Worm (Caenorhabditis elegans) whole organism, L4/young adult: Measurements from ENCODE around the gene csn-5.

Source experiments
- W03F9.2 ChIP-seq: fragments of 150-350 bp; optimal IDR thresholded peaks from 2 replicates; lab custom pipeline; 2014; ENCODE audit warnings: missing biosample characterization, missing genetic modification characterization
- dao-5 ChIP-seq: sonication (generic microtip); optimal IDR thresholded peaks from 2 replicates; lab custom pipeline; 2016; ENCODE audit warnings: missing genotype, missing genetic modification characterization, moderate library complexity, missing compliant biosample characterization
- him-1 ChIP-seq: sonication (generic microtip); optimal IDR thresholded peaks from 2 replicates; lab custom pipeline; 2016; ENCODE audit warnings: missing genotype, missing genetic modification reagents, missing genetic modification characterization, missing compliant biosample characterization

DNA sequence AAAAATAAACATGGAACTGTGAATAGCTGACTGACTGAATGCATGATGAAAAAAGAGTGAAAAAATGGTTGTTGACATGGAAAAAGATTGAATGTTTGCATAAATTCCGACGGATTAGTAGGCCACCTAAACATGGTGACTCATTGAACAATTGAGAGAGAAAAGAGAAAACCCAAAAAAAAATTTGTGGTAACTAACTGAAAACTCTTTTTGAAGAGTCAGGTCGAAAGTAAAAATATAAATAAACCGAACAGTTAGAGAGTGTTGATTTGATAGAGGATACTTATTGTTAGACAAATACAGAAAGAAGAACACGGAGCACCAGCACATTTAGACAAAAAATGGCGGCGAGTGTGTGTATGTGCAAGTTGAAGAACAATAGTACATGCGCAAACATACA lies 22.0 kb downstream of the csn-5 start:
- TF ChIP-seq him-1 (tag; lab: Kevin White, UChicago) (no peak), W03F9.2 (tag; lab: Kevin White, UChicago) (no peak), dao-5 (tag; lab: Kevin White, UChicago) (no peak)
